Worm (Caenorhabditis elegans) whole organism, L4 larva: ENCODE data around the gene top-3.

ENCODE experiments used
- D1046.2 ChIP-seq: fragments of 200-800 bp; sonication (Bioruptor generic); IDR thresholded peaks from 2 replicates; pipeline ENCODE4 v1.3.6; 2022; ENCODE audit warnings: missing genetic modification characterization, missing compliant biosample characterization
- F10B5.3 ChIP-seq: sonication (generic microtip); optimal IDR thresholded peaks from 2 replicates; lab custom pipeline; 2016; ENCODE audit warnings: mild to moderate bottlenecking, missing genetic modification characterization, missing compliant biosample characterization
- F26F4.8 ChIP-seq: fragments of 200-800 bp; sonication (Bioruptor generic); conservative IDR thresholded peaks from 2 replicates; pipeline ENCODE4 v1.3.6; 2022; ENCODE audit warnings: missing genetic modification characterization, missing compliant biosample characterization
- F37D6.2 ChIP-seq: sonication (generic microtip); optimal IDR thresholded peaks from 2 replicates; lab custom pipeline; 2016; ENCODE audit warnings: mild to moderate bottlenecking, missing genetic modification characterization, missing compliant biosample characterization
- F49E8.2 ChIP-seq: sonication (generic microtip); optimal IDR thresholded peaks from 2 replicates; lab custom pipeline; 2016; ENCODE audit warnings: missing compliant biosample characterization, mild to moderate bottlenecking, missing genetic modification characterization, borderline replicate concordance
- T20F7.1 ChIP-seq: fragments of 200-800 bp; sonication (Bioruptor generic); optimal IDR thresholded peaks from 2 replicates; lab custom pipeline; 2018; ENCODE audit warnings: mild to moderate bottlenecking, missing genetic modification characterization, missing compliant biosample characterization
- ZK337.2 ChIP-seq: fragments of 200-800 bp; sonication (Bioruptor generic); IDR thresholded peaks from 2 replicates; pipeline ENCODE4 v1.3.6; 2022; ENCODE audit warnings: missing genetic modification reagents, missing genetic modification characterization, missing compliant biosample characterization
- aha-1 ChIP-seq: fragments of 150-350 bp; peaks from one replicate; lab custom pipeline; 2014; ENCODE audit warnings: missing biosample characterization, missing genetic modification characterization
- aly-2 ChIP-seq: sonication (generic microtip); optimal IDR thresholded peaks from 2 replicates; lab custom pipeline; 2018; ENCODE audit warnings: missing biosample characterization, missing genetic modification characterization
- arid-1 ChIP-seq: fragments of 200-800 bp; sonication (Bioruptor generic); conservative IDR thresholded peaks from 2 replicates; pipeline ENCODE4 v1.3.6; 2022; ENCODE audit warnings: missing genetic modification reagents, missing genetic modification characterization, missing compliant biosample characterization
- attf-4 ChIP-seq: sonication (generic microtip); optimal IDR thresholded peaks from 3 replicates; lab custom pipeline; 2017; ENCODE audit warnings: missing biosample characterization, missing genetic modification characterization
- ceh-28 ChIP-seq: fragments of 150-350 bp; optimal IDR thresholded peaks from 2 replicates; lab custom pipeline; 2014; ENCODE audit warnings: missing biosample characterization, missing genetic modification reagents, missing genetic modification characterization
- ceh-44 ChIP-seq: fragments of 200-800 bp; sonication (Bioruptor generic); IDR thresholded peaks from 2 replicates; pipeline ENCODE4 v1.3.6; 2022; ENCODE audit warnings: missing genetic modification reagents, missing genetic modification characterization, missing compliant biosample characterization
- ces-1 ChIP-seq: fragments of 150-350 bp; sonication (generic microtip); optimal IDR thresholded peaks from 4 replicates; lab custom pipeline; 2014; ENCODE audit warnings: missing biosample characterization, missing genetic modification reagents, missing genetic modification characterization
- cey-2 ChIP-seq: sonication (generic microtip); optimal IDR thresholded peaks from 3 replicates; lab custom pipeline; 2017; ENCODE audit warnings: missing genetic modification characterization, mild to moderate bottlenecking, missing compliant biosample characterization, antibody characterized with exemption, borderline replicate concordance; ENCODE audit not compliant: insufficient read depth
- ctbp-1 ChIP-seq: fragments of 200-800 bp; sonication (Bioruptor generic); IDR thresholded peaks from 2 replicates; pipeline ENCODE4 v1.3.6; 2022; ENCODE audit warnings: missing genetic modification reagents, missing genetic modification characterization, missing compliant biosample characterization
- daf-12 ChIP-seq: fragments of 150-350 bp; optimal IDR thresholded peaks from 2 replicates; lab custom pipeline; 2014; ENCODE audit warnings: missing biosample characterization, missing genetic modification reagents, missing genetic modification characterization
- daf-16 ChIP-seq, 3 experiments: sonication (generic microtip); optimal IDR thresholded peaks; 2 replicates each; lab custom pipeline; 2016 to 2017; ENCODE audit warnings: missing genetic modification characterization in 3 of 3, missing genetic modification reagents in 3 of 3, mild to moderate bottlenecking in 2 of 3, missing compliant biosample characterization in 2 of 3, missing biosample characterization in 1 of 3, moderate library complexity in 1 of 3
- daf-8 ChIP-seq: fragments of 200-800 bp; sonication (Bioruptor generic); IDR thresholded peaks from 2 replicates; pipeline ENCODE4 v1.3.6; 2022; ENCODE audit warnings: missing genetic modification characterization, missing compliant biosample characterization
- dmd-6 ChIP-seq: fragments of 200-800 bp; sonication (Bioruptor generic); IDR thresholded peaks from 2 replicates; pipeline ENCODE4 v1.3.6; 2022; ENCODE audit warnings: missing genetic modification reagents, missing genetic modification characterization, missing compliant biosample characterization
- dmd-9 ChIP-seq: fragments of 200-800 bp; sonication (Bioruptor generic); IDR thresholded peaks from 2 replicates; pipeline ENCODE4 v1.3.6; 2022; ENCODE audit warnings: missing genetic modification reagents, missing genetic modification characterization, missing compliant biosample characterization
- dpl-1 ChIP-seq: fragments of 150-350 bp; optimal IDR thresholded peaks from 2 replicates; lab custom pipeline; 2014; ENCODE audit warnings: missing biosample characterization, missing genetic modification reagents, missing genetic modification characterization
- egl-27 ChIP-seq: sonication (generic microtip); optimal IDR thresholded peaks from 3 replicates; lab custom pipeline; 2017; ENCODE audit warnings: missing biosample characterization, missing genetic modification reagents, missing genetic modification characterization
- fkh-10 ChIP-seq: fragments of 150-350 bp; optimal IDR thresholded peaks from 2 replicates; lab custom pipeline; 2014; ENCODE audit warnings: missing biosample characterization, missing genetic modification reagents, missing genetic modification characterization
- gei-8 ChIP-seq: fragments of 200-800 bp; sonication (Bioruptor generic); optimal IDR thresholded peaks from 2 replicates; lab custom pipeline; 2018; ENCODE audit warnings: mild to moderate bottlenecking, missing genetic modification characterization, missing compliant biosample characterization
- hif-1 ChIP-seq, 2 experiments: sonication (generic microtip); optimal IDR thresholded peaks; 2 replicates each; lab custom pipeline; 2016 to 2017; ENCODE audit warnings: missing compliant biosample characterization in 2 of 2, missing genetic modification characterization in 2 of 2, missing genetic modification reagents in 2 of 2, missing genotype in 2 of 2, mild to moderate bottlenecking in 1 of 2
- hmg-1.1 ChIP-seq: fragments of 200-800 bp; sonication (Bioruptor generic); IDR thresholded peaks from 2 replicates; pipeline ENCODE4 v1.3.6; 2022; ENCODE audit warnings: missing genetic modification reagents, missing genetic modification characterization, missing compliant biosample characterization
- lin-13 ChIP-seq: fragments of 150-350 bp; optimal IDR thresholded peaks from 2 replicates; lab custom pipeline; 2014; ENCODE audit warnings: missing biosample characterization, missing genetic modification reagents, missing genetic modification characterization
- lin-15B ChIP-seq: fragments of 150-350 bp; sonication (generic microtip); optimal IDR thresholded peaks from 3 replicates; lab custom pipeline; 2014; ENCODE audit warnings: missing biosample characterization, missing genetic modification characterization
- lir-3 ChIP-seq: sonication (generic microtip); optimal IDR thresholded peaks from 2 replicates; lab custom pipeline; 2016; ENCODE audit warnings: mild to moderate bottlenecking, missing genetic modification characterization, missing compliant biosample characterization
- madf-5 ChIP-seq, 2 experiments: fragments of 200-800 bp; sonication (Bioruptor generic); IDR thresholded peaks; 2 replicates each; pipeline ENCODE4 v1.3.6; 2022; ENCODE audit warnings: missing compliant biosample characterization in 2 of 2, missing genetic modification characterization in 2 of 2
- madf-9 ChIP-seq: fragments of 200-800 bp; sonication (Bioruptor generic); conservative IDR thresholded peaks from 2 replicates; pipeline ENCODE4 v1.3.6; 2022; ENCODE audit warnings: missing genetic modification reagents, missing genetic modification characterization, missing compliant biosample characterization
- mdt-29 ChIP-seq: fragments of 200-800 bp; sonication (Bioruptor generic); IDR thresholded peaks from 2 replicates; pipeline ENCODE4 v1.3.6; 2022; ENCODE audit warnings: missing genetic modification reagents, missing genetic modification characterization, missing compliant biosample characterization
- mep-1 ChIP-seq: fragments of 150-350 bp; sonication (generic microtip); optimal IDR thresholded peaks from 3 replicates; lab custom pipeline; 2014; ENCODE audit warnings: missing biosample characterization, missing genetic modification characterization
- nhr-10 ChIP-seq: fragments of 150-350 bp; optimal IDR thresholded peaks from 2 replicates; lab custom pipeline; 2014; ENCODE audit warnings: missing biosample characterization, missing genetic modification characterization
- nhr-11 ChIP-seq: fragments of 150-350 bp; optimal IDR thresholded peaks from 2 replicates; lab custom pipeline; 2014; ENCODE audit warnings: missing biosample characterization, missing genetic modification characterization
- nhr-111 ChIP-seq: fragments of 200-800 bp; sonication (Bioruptor generic); optimal IDR thresholded peaks from 2 replicates; lab custom pipeline; 2018; ENCODE audit warnings: mild to moderate bottlenecking, missing genetic modification characterization, missing compliant biosample characterization
- nhr-28 ChIP-seq: fragments of 150-350 bp; optimal IDR thresholded peaks from 2 replicates; lab custom pipeline; 2014; ENCODE audit warnings: missing biosample characterization, missing genetic modification characterization
- nhr-41 ChIP-seq: fragments of 200-800 bp; sonication (Bioruptor generic); IDR thresholded peaks from 2 replicates; pipeline ENCODE4 v1.3.6; 2022; ENCODE audit warnings: missing genetic modification reagents, missing genetic modification characterization, missing compliant biosample characterization
- nhr-6 ChIP-seq: fragments of 150-350 bp; optimal IDR thresholded peaks from 2 replicates; lab custom pipeline; 2014; ENCODE audit warnings: missing biosample characterization, missing genetic modification characterization
- nhr-76 ChIP-seq: fragments of 150-350 bp; optimal IDR thresholded peaks from 2 replicates; lab custom pipeline; 2014; ENCODE audit warnings: missing biosample characterization, missing genetic modification characterization
- php-3 ChIP-seq: fragments of 200-800 bp; sonication (Bioruptor generic); IDR thresholded peaks from 2 replicates; pipeline ENCODE4 v1.3.6; 2022; ENCODE audit warnings: missing genetic modification reagents, missing genetic modification characterization, missing compliant biosample characterization
- pqm-1 ChIP-seq: sonication (generic microtip); optimal IDR thresholded peaks from 2 replicates; lab custom pipeline; 2017; ENCODE audit warnings: missing biosample characterization, missing genetic modification characterization
- saeg-2 ChIP-seq: fragments of 200-800 bp; sonication (Bioruptor generic); IDR thresholded peaks from 2 replicates; pipeline ENCODE4 v1.3.6; 2022; ENCODE audit warnings: missing genetic modification reagents, missing genetic modification characterization, missing compliant biosample characterization
- set-16 ChIP-seq: fragments of 200-800 bp; sonication (Bioruptor generic); IDR thresholded peaks from 2 replicates; pipeline ENCODE4 v1.3.6; 2022; ENCODE audit warnings: missing genetic modification reagents, missing genetic modification characterization, missing compliant biosample characterization
- snpc-4 ChIP-seq: fragments of 150-350 bp; optimal IDR thresholded peaks from 2 replicates; lab custom pipeline; 2014; ENCODE audit warnings: missing biosample characterization, missing genetic modification characterization
- tag-97 ChIP-seq: fragments of 200-800 bp; sonication (Bioruptor generic); IDR thresholded peaks from 2 replicates; pipeline ENCODE4 v1.3.6; 2022; ENCODE audit warnings: missing genetic modification characterization, missing compliant biosample characterization
- unc-39 ChIP-seq: sonication (generic microtip); optimal IDR thresholded peaks from 2 replicates; lab custom pipeline; 2017; ENCODE audit warnings: missing biosample characterization, missing genetic modification characterization
- unc-62 ChIP-seq, 3 experiments: fragments of 150-350 bp in 1 of 3; sonication (generic microtip); optimal IDR thresholded peaks in 2 of 3; peaks in 1 of 3; 1 replicate in 1 of 3; 2 replicates in 2 of 3; lab custom pipeline; 2014 to 2017; ENCODE audit warnings: missing biosample characterization in 3 of 3, missing genetic modification characterization in 3 of 3, missing genetic modification reagents in 3 of 3, missing genotype in 1 of 3
- vab-7 ChIP-seq: fragments of 200-800 bp; sonication (Bioruptor generic); IDR thresholded peaks from 2 replicates; pipeline ENCODE4 v1.3.6; 2022; ENCODE audit warnings: missing genetic modification reagents, missing genetic modification characterization, missing compliant biosample characterization
- zag-1 ChIP-seq: fragments of 150-350 bp; optimal IDR thresholded peaks from 2 replicates; lab custom pipeline; 2014; ENCODE audit warnings: missing biosample characterization, missing genetic modification characterization
- zfp-3 ChIP-seq: fragments of 200-800 bp; sonication (Bioruptor generic); conservative IDR thresholded peaks from 2 replicates; pipeline ENCODE4 v1.3.6; 2022; ENCODE audit warnings: missing genetic modification reagents, missing genetic modification characterization, missing compliant biosample characterization

Gene top-3

DNA sequence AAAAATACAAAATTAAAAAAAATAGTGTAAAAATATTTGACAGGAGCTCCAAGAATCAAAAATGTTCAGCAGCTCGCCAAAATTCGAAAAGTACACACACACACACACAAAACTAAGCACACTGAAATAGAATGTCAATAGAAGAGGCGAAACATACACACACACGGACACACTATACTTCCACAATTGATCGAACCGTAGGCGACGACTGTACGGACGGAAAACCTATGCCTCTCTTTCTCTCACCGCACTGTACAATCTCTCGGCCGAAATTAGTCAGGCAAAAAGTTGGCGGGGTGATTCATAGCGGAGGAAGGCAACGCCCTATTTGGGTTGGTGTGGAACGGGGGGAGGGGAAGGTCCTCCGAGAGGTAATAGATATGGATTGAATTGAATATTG is 12.5 kb downstream of the top-3 start:
- TF ChIP-seq unc-62 (GFP tag; optimal IDR thresholded peaks at IDR 0.05 in 1 of 2; lab: Kevin White, UChicago) (no peak), unc-62 (tag; optimal IDR thresholded peaks at IDR 0.05; lab: Kevin White, UChicago) (no peak), aly-2 (tag; lab: Kevin White, UChicago) (no peak), lin-13 (GFP tag; lab: Kevin White, UChicago) (peak; percentile 5), madf-9 (GFP tag; lab: Robert Waterston, UW) (no peak), lin-15B (no peak), ZK337.2 (GFP tag; lab: Robert Waterston, UW) (no peak), ctbp-1 (no peak), nhr-41 (GFP tag; lab: Robert Waterston, UW) (no peak), daf-8 (GFP tag; lab: Robert Waterston, UW) (no peak), arid-1 (GFP tag; lab: Robert Waterston, UW) (no peak), hmg-1.1 (GFP tag; lab: Robert Waterston, UW) (no peak), D1046.2 (GFP tag; lab: Robert Waterston, UW) (no peak), ces-1 (GFP tag; lab: Kevin White, UChicago) (no peak), unc-39 (tag; lab: Kevin White, UChicago) (no peak), daf-16 (GFP tag; optimal IDR thresholded peaks at IDR 0.05; lab: Kevin White, UChicago) (no peak), daf-16 (tag; optimal IDR thresholded peaks at IDR 0.05; lab: Kevin White, UChicago) (peak; percentile 64), dpl-1 (GFP tag; lab: Kevin White, UChicago) (no peak), F37D6.2 (tag; lab: Kevin White, UChicago) (no peak), T20F7.1 (no peak), zag-1 (tag; lab: Kevin White, UChicago) (no peak), egl-27 (no peak), dmd-9 (no peak), pqm-1 (tag; lab: Kevin White, UChicago) (peak; percentile 58), daf-12 (tag; lab: Kevin White, UChicago) (no peak), F49E8.2 (tag; lab: Kevin White, UChicago) (no peak), gei-8 (GFP tag; lab: Kevin White, UChicago) (no peak), nhr-11 (tag; lab: Kevin White, UChicago) (no peak), F26F4.8 (GFP tag; lab: Robert Waterston, UW) (no peak), aha-1 (no peak), snpc-4 (tag; lab: Kevin White, UChicago) (no peak), lir-3 (tag; lab: Kevin White, UChicago) (no peak), fkh-10 (GFP tag; lab: Kevin White, UChicago) (no peak), saeg-2 (GFP tag; lab: Robert Waterston, UW) (no peak), dmd-6 (peak; percentile 39; the same call in 1 of the 2 replicates), mdt-29 (no peak), ceh-44 (no peak), hif-1 (tag; optimal IDR thresholded peaks at IDR 0.05; lab: Kevin White, UChicago) (no peak), nhr-10 (no peak), nhr-6 (peak; percentile 69), nhr-76 (tag; lab: Kevin White, UChicago) (no peak), vab-7 (GFP tag; lab: Robert Waterston, UW) (no peak), tag-97 (no peak), set-16 (no peak), php-3 (GFP tag; lab: Robert Waterston, UW) (0 out of 2 replicates have a peak, but pooled peaks have one; percentile 33), mep-1 (tag; lab: Kevin White, UChicago) (peak; percentile 54), nhr-111 (GFP tag; lab: Kevin White, UChicago) (no peak), attf-4 (no peak), F10B5.3 (tag; lab: Kevin White, UChicago) (no peak), zfp-3 (no peak), nhr-28 (tag; lab: Kevin White, UChicago) (peak; percentile 87), cey-2 (tag; lab: Kevin White, UChicago) (no peak), madf-5 (GFP tag; IDR thresholded peaks at IDR 0.05; lab: Robert Waterston, UW) (no peak), ceh-28 (tag; lab: Kevin White, UChicago) (no peak)
